Fruit fly (Drosophila melanogaster) whole organism, embryonic: ENCODE measurements around the gene galla-2.

ENCODE experiments used
- CG10267 ChIP-seq: fragments of 200-800 bp; sonication (Bioruptor generic); optimal IDR thresholded peaks from 2 replicates; lab custom pipeline; 2018; ENCODE audit warnings: missing biosample characterization, mild to moderate bottlenecking, missing genetic modification characterization, moderate library complexity
- CG10979 ChIP-seq: fragments of 200-800 bp; sonication (Bioruptor generic); optimal IDR thresholded peaks from 2 replicates; lab custom pipeline; 2018; ENCODE audit warnings: missing biosample characterization, mild to moderate bottlenecking, missing genetic modification characterization, moderate library complexity
- CG13424 ChIP-seq: fragments of 200-800 bp; sonication (Bioruptor generic); optimal IDR thresholded peaks from 2 replicates; lab custom pipeline; 2019; ENCODE audit warnings: missing biosample characterization, mild to moderate bottlenecking, missing genetic modification characterization, moderate library complexity
- CG13894 ChIP-seq: fragments of 200-800 bp; sonication (Bioruptor generic); optimal IDR thresholded peaks from 3 replicates; lab custom pipeline; 2018; ENCODE audit warnings: missing biosample characterization, mild to moderate bottlenecking, missing genetic modification characterization, moderate library complexity
- CG1529 ChIP-seq: fragments of 200-800 bp; sonication (Bioruptor generic); optimal IDR thresholded peaks from 3 replicates; lab custom pipeline; 2018; ENCODE audit warnings: missing biosample characterization, missing genetic modification characterization
- CG17361 ChIP-seq: fragments of 200-800 bp; sonication (Bioruptor generic); IDR thresholded peaks from 3 replicates; pipeline ENCODE4 v1.3.6; 2022; ENCODE audit warnings: missing biosample characterization, missing genetic modification characterization
- CG17612 ChIP-seq: fragments of 200-800 bp; sonication (Bioruptor generic); IDR thresholded peaks from 2 replicates; pipeline ENCODE4 v1.3.6; 2022; ENCODE audit warnings: missing biosample characterization, missing genetic modification characterization
- CG18262 ChIP-seq: fragments of 200-800 bp; optimal IDR thresholded peaks from 3 replicates; lab custom pipeline; 2019; ENCODE audit warnings: missing biosample characterization, mild to moderate bottlenecking, missing genetic modification characterization, moderate library complexity
- CG2120 ChIP-seq: fragments of 200-800 bp; sonication (Bioruptor generic); optimal IDR thresholded peaks from 3 replicates; lab custom pipeline; 2016; ENCODE audit warnings: missing biosample characterization, missing genetic modification characterization
- CG2202 ChIP-seq: fragments of 200-800 bp; sonication (Bioruptor generic); optimal IDR thresholded peaks from 2 replicates; lab custom pipeline; 2018; ENCODE audit warnings: missing biosample characterization, mild to moderate bottlenecking, missing genetic modification characterization
- CG2678 ChIP-seq: fragments of 200-800 bp; sonication (Bioruptor generic); optimal IDR thresholded peaks from 3 replicates; lab custom pipeline; 2019; ENCODE audit warnings: missing biosample characterization, mild to moderate bottlenecking, missing genetic modification characterization, moderate library complexity
- CG30020 ChIP-seq: fragments of 200-800 bp; optimal IDR thresholded peaks from 2 replicates; lab custom pipeline; 2019; ENCODE audit warnings: missing biosample characterization, mild to moderate bottlenecking, missing genetic modification characterization, moderate library complexity
- CG32767 ChIP-seq: fragments of 200-800 bp; sonication (Bioruptor generic); IDR thresholded peaks from 2 replicates; pipeline ENCODE4 v1.3.6; 2022; ENCODE audit warnings: missing biosample characterization, missing genetic modification characterization
- CG3726 ChIP-seq: fragments of 200-800 bp; sonication (Bioruptor generic); IDR thresholded peaks from 3 replicates; pipeline ENCODE4, ENCODE4 v1.3.6; 2022; ENCODE audit warnings: missing biosample characterization, missing genetic modification characterization
- CG5953 ChIP-seq: fragments of 200-800 bp; sonication (Bioruptor generic); IDR thresholded peaks from 2 replicates; pipeline ENCODE4 v1.3.6; 2022; ENCODE audit warnings: missing biosample characterization, missing genetic modification characterization
- CG6813 ChIP-seq: fragments of 200-800 bp; sonication (Bioruptor generic); optimal IDR thresholded peaks from 2 replicates; lab custom pipeline; 2017; ENCODE audit warnings: missing biosample characterization, missing genetic modification characterization, mild to moderate bottlenecking, moderate library complexity, missing genetic modification reagents
- CG7556 ChIP-seq: fragments of 200-800 bp; sonication (Bioruptor generic); optimal IDR thresholded peaks from 2 replicates; lab custom pipeline; 2017; ENCODE audit warnings: missing biosample characterization, mild to moderate bottlenecking, missing genetic modification characterization
- CG8765 ChIP-seq: fragments of 200-800 bp; sonication (Bioruptor generic); IDR thresholded peaks from 2 replicates; pipeline ENCODE4 v1.3.6; 2022; ENCODE audit warnings: missing biosample characterization, missing genetic modification characterization
- CG8944 ChIP-seq: fragments of 200-800 bp; sonication (Bioruptor generic); optimal IDR thresholded peaks from 3 replicates; lab custom pipeline; 2016; ENCODE audit warnings: missing biosample characterization, missing genetic modification characterization
- CG9876 ChIP-seq: fragments of 200-800 bp; sonication (Bioruptor generic); optimal IDR thresholded peaks from 2 replicates; lab custom pipeline; 2016; ENCODE audit warnings: missing biosample characterization, missing genetic modification characterization
- CrebB ChIP-seq: fragments of 200-800 bp; sonication (Bioruptor generic); optimal IDR thresholded peaks from 3 replicates; lab custom pipeline; 2018; ENCODE audit warnings: missing biosample characterization, mild to moderate bottlenecking, missing genetic modification characterization
- Doc3 ChIP-seq: fragments of 200-800 bp; sonication (Bioruptor generic); IDR thresholded peaks from 3 replicates; pipeline ENCODE4 v1.3.6; 2022; ENCODE audit warnings: missing biosample characterization, missing genetic modification characterization; ENCODE audit not compliant: partially characterized antibody
- Elba2 ChIP-seq: fragments of 200-800 bp; sonication (Bioruptor generic); optimal IDR thresholded peaks from 3 replicates; lab custom pipeline; 2016; ENCODE audit warnings: missing biosample characterization, missing genetic modification characterization
- Hr78 ChIP-seq, 2 experiments: fragments of 200-800 bp in 1 of 2; fragments of >200 bp in 1 of 2; sonication (Bioruptor generic) in 1 of 2; optimal IDR thresholded peaks; 2 replicates each; lab custom pipeline; 2017 to 2019; ENCODE audit warnings: missing biosample characterization in 2 of 2, missing genetic modification characterization in 2 of 2, mild to moderate bottlenecking in 1 of 2, moderate library complexity in 1 of 2
- Jarid2 ChIP-seq: fragments of 200-800 bp; sonication (Bioruptor generic); optimal IDR thresholded peaks from 3 replicates; lab custom pipeline; 2017; ENCODE audit warnings: mild to moderate bottlenecking, missing biosample characterization, missing genetic modification reagents, missing genetic modification characterization
- Lpt ChIP-seq: fragments of >200 bp; optimal IDR thresholded peaks from 2 replicates; lab custom pipeline; 2018; ENCODE audit warnings: missing biosample characterization, missing genetic modification characterization
- MBD-R2 ChIP-seq: fragments of 200-800 bp; sonication (Bioruptor generic); IDR thresholded peaks from 2 replicates; pipeline ENCODE4 v1.3.6; 2022; ENCODE audit warnings: missing biosample characterization, missing genetic modification characterization
- MTF-1 ChIP-seq: fragments of 200-800 bp; sonication (Bioruptor generic); optimal IDR thresholded peaks from 2 replicates; lab custom pipeline; 2018; ENCODE audit warnings: missing biosample characterization, mild to moderate bottlenecking, missing genetic modification characterization, borderline replicate concordance
- NC2α ChIP-seq: fragments of 200-800 bp; sonication (Bioruptor generic); optimal IDR thresholded peaks from 2 replicates; lab custom pipeline; 2016; ENCODE audit warnings: missing biosample characterization, missing genetic modification characterization
- NC2β ChIP-seq: fragments of 200-800 bp; sonication (Bioruptor generic); optimal IDR thresholded peaks from 2 replicates; lab custom pipeline; 2016; ENCODE audit warnings: missing biosample characterization, missing genetic modification characterization
- Nf-YA ChIP-seq: fragments of 200-800 bp; sonication (Bioruptor generic); IDR thresholded peaks from 2 replicates; pipeline ENCODE4 v1.3.6; 2022; ENCODE audit warnings: missing biosample characterization, missing genetic modification characterization
- Rfx ChIP-seq: fragments of 200-800 bp; sonication (Bioruptor generic); IDR thresholded peaks from 2 replicates; pipeline ENCODE4 v1.3.6; 2022; ENCODE audit warnings: missing biosample characterization, missing genetic modification characterization
- Sry-β ChIP-seq: fragments of 200-800 bp; sonication (Bioruptor generic); optimal IDR thresholded peaks from 2 replicates; lab custom pipeline; 2018; ENCODE audit warnings: missing biosample characterization, mild to moderate bottlenecking, missing genetic modification characterization, moderate library complexity
- cato ChIP-seq: fragments of 200-800 bp; sonication (Bioruptor generic); optimal IDR thresholded peaks from 2 replicates; lab custom pipeline; 2016; ENCODE audit warnings: missing biosample characterization, missing genetic modification characterization, borderline replicate concordance
- chif ChIP-seq, 2 experiments: fragments of 200-800 bp; sonication (Bioruptor generic); optimal IDR thresholded peaks; 3 replicates each; lab custom pipeline; 2016; ENCODE audit warnings: missing biosample characterization in 2 of 2, missing genetic modification characterization in 2 of 2
- en ChIP-seq: fragments of 200-800 bp; sonication (Bioruptor generic); optimal IDR thresholded peaks from 2 replicates; lab custom pipeline; 2016; ENCODE audit warnings: missing biosample characterization, missing genetic modification characterization
- exex ChIP-seq: fragments of 200-800 bp; sonication (Bioruptor generic); optimal IDR thresholded peaks from 4 replicates; lab custom pipeline; 2018; ENCODE audit warnings: missing biosample characterization, mild to moderate bottlenecking, missing genetic modification characterization, moderate library complexity
- fd3F ChIP-seq: fragments of 200-800 bp; sonication (Bioruptor generic); optimal IDR thresholded peaks from 2 replicates; lab custom pipeline; 2018; ENCODE audit warnings: missing biosample characterization, mild to moderate bottlenecking, missing genetic modification characterization, moderate library complexity
- fd64A ChIP-seq: fragments of 200-800 bp; sonication (Bioruptor generic); optimal IDR thresholded peaks from 3 replicates; lab custom pipeline; 2018; ENCODE audit warnings: missing biosample characterization, mild to moderate bottlenecking, missing genetic modification characterization
- hkb ChIP-seq, 2 experiments: fragments of 200-800 bp in 1 of 2; fragments of >200 bp in 1 of 2; sonication (Bioruptor generic) in 1 of 2; IDR thresholded peaks in 1 of 2; optimal IDR thresholded peaks in 1 of 2; 2 replicates each; pipeline versions ENCODE4 v1.3.6 to Lab custom; 2017 to 2022; ENCODE audit warnings: missing biosample characterization in 1 of 2, missing genetic modification characterization in 1 of 2
- jigr1 ChIP-seq: fragments of 200-800 bp; sonication (Bioruptor generic); IDR thresholded peaks from 3 replicates; pipeline ENCODE4 v1.3.6; 2022; ENCODE audit warnings: missing biosample characterization, missing genetic modification characterization
- luna ChIP-seq: fragments of 200-800 bp; sonication (Bioruptor generic); optimal IDR thresholded peaks from 2 replicates; lab custom pipeline; 2016; ENCODE audit warnings: missing biosample characterization, missing genetic modification characterization
- mirr ChIP-seq: fragments of 200-800 bp; sonication (Bioruptor generic); optimal IDR thresholded peaks from 3 replicates; lab custom pipeline; 2018; ENCODE audit warnings: missing biosample characterization, mild to moderate bottlenecking, missing genetic modification characterization
- nau ChIP-seq: fragments of 200-800 bp; sonication (Bioruptor generic); optimal IDR thresholded peaks from 3 replicates; lab custom pipeline; 2017; ENCODE audit warnings: missing biosample characterization, mild to moderate bottlenecking, missing genetic modification characterization, missing genetic modification reagents
- odd ChIP-seq: fragments of 200-800 bp; sonication (Bioruptor generic); optimal IDR thresholded peaks from 2 replicates; lab custom pipeline; 2017; ENCODE audit warnings: missing biosample characterization, mild to moderate bottlenecking, missing genetic modification characterization
- p53 ChIP-seq: fragments of 200-800 bp; sonication (Bioruptor generic); optimal IDR thresholded peaks from 2 replicates; lab custom pipeline; 2016; ENCODE audit warnings: missing biosample characterization, missing genetic modification characterization
- phol ChIP-seq: fragments of 200-800 bp; sonication (Bioruptor generic); optimal IDR thresholded peaks from 3 replicates; lab custom pipeline; 2018; ENCODE audit warnings: missing biosample characterization, mild to moderate bottlenecking, missing genetic modification characterization, moderate library complexity
- schlank ChIP-seq: fragments of 200-800 bp; sonication (Bioruptor generic); optimal IDR thresholded peaks from 2 replicates; lab custom pipeline; 2018; ENCODE audit warnings: missing biosample characterization, mild to moderate bottlenecking, missing genetic modification characterization
- seq ChIP-seq: fragments of 200-800 bp; sonication (Bioruptor generic); IDR thresholded peaks from 2 replicates; pipeline ENCODE4 v1.3.6; 2022; ENCODE audit warnings: missing biosample characterization, missing genetic modification characterization
- sima ChIP-seq: fragments of 200-800 bp; sonication (Bioruptor generic); optimal IDR thresholded peaks from 2 replicates; lab custom pipeline; 2016; ENCODE audit warnings: missing biosample characterization, missing genetic modification characterization
- sug ChIP-seq: fragments of 200-800 bp; optimal IDR thresholded peaks from 2 replicates; lab custom pipeline; 2019; ENCODE audit warnings: missing biosample characterization, mild to moderate bottlenecking, missing genetic modification characterization, moderate library complexity

galla-2 gene

DNA sequence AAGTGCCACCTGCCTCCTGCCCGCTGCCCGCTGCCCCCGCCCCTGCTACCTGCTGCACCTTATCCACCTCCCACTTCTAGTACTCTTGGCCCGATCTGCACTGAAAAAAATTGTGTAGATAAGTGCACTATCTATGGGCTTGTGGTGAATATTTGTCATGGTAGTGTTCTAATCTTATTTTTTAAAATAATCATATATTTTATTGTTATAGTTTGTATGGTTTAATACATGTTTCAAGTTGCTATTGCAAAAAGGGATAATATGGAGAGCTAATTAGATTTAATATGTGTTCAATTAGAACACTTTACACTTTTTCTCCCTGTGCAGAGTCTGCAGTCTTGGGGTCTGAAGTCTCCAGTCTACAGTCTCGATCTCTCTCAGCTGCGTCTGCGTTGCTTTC lies 48.7 kb downstream of the galla-2 start:
- TF ChIP-seq CG9876 (GFP tag; lab: Kevin White, UChicago), result no peak
- no peak for TF ChIP-seq MTF-1 (GFP tag; lab: Kevin White, UChicago)
- TF ChIP-seq jigr1 (GFP tag; lab: Robert Waterston, UW), result no peak; the same call in 2 of the 3 replicates
- TF ChIP-seq CG8944 (GFP tag; lab: Kevin White, UChicago), result no peak
- no peak for TF ChIP-seq Elba2
- TF ChIP-seq CG17612, result no peak
- TF ChIP-seq CG17361 (GFP tag; lab: Robert Waterston, UW), result peak; percentile 59; the same call in 1 of the 3 replicates
- no peak for TF ChIP-seq sima (GFP tag; lab: Kevin White, UChicago)
- TF ChIP-seq Lpt (GFP tag; lab: Kevin White, UChicago), result no peak
- no peak for TF ChIP-seq CG13894
- TF ChIP-seq CG10979 (tag; lab: Kevin White, UChicago), result peak; percentile 73
- no peak for TF ChIP-seq fd3F
- peak; percentile 51 for TF ChIP-seq CG13424
- TF ChIP-seq p53 (GFP tag; lab: Kevin White, UChicago), result no peak
- no peak for TF ChIP-seq cato (GFP tag; lab: Kevin White, UChicago)
- TF ChIP-seq CG3726 (GFP tag; lab: Robert Waterston, UW), result no peak
- TF ChIP-seq CG1529 (GFP tag; lab: Kevin White, UChicago), result no peak
- TF ChIP-seq sug (tag; lab: Kevin White, UChicago), result no peak
- TF ChIP-seq Doc3 (GFP tag; lab: Robert Waterston, UW), result no peak
- TF ChIP-seq CrebB (tag; lab: Kevin White, UChicago), result no peak
- no peak for TF ChIP-seq seq (GFP tag; lab: Robert Waterston, UW)
- TF ChIP-seq CG10267 (tag; lab: Kevin White, UChicago), result peak; percentile 43
- TF ChIP-seq phol (tag; lab: Kevin White, UChicago), result peak; percentile 66
- no peak for TF ChIP-seq MBD-R2 (GFP tag; lab: Robert Waterston, UW)
- no peak for TF ChIP-seq fd64A (GFP tag; lab: Kevin White, UChicago)
- TF ChIP-seq CG5953, result no peak
- TF ChIP-seq Hr78 (GFP tag; optimal IDR thresholded peaks at IDR 0.05; lab: Kevin White, UChicago), result peak in 1 of 2 experiments; percentile 1
- no peak for TF ChIP-seq Rfx (GFP tag; lab: Robert Waterston, UW)
- TF ChIP-seq schlank (tag; lab: Kevin White, UChicago), result no peak
- no peak for TF ChIP-seq hkb (optimal IDR thresholded peaks at IDR 0.05; lab: Kevin White, UChicago)
- no peak for TF ChIP-seq hkb (GFP tag; IDR thresholded peaks at IDR 0.05; lab: Robert Waterston, UW)
- no peak for TF ChIP-seq CG6813 (GFP tag; lab: Kevin White, UChicago)
- TF ChIP-seq odd (GFP tag; lab: Kevin White, UChicago), result no peak
- no peak for TF ChIP-seq CG30020 (tag; lab: Kevin White, UChicago)
- TF ChIP-seq CG32767, result no peak
- no peak for TF ChIP-seq exex (tag; lab: Kevin White, UChicago)
- TF ChIP-seq Sry-β (GFP tag; lab: Kevin White, UChicago), result no peak
- no peak for TF ChIP-seq CG2202 (tag; lab: Kevin White, UChicago)
- TF ChIP-seq CG8765 (GFP tag; lab: Robert Waterston, UW), result no peak
- TF ChIP-seq CG2678, result peak; percentile 58
- TF ChIP-seq chif (GFP tag; optimal IDR thresholded peaks at IDR 0.05; lab: Kevin White, UChicago), result no peak
- peak; percentile 1 for TF ChIP-seq nau (GFP tag; lab: Kevin White, UChicago)
- peak; percentile 39 for TF ChIP-seq CG7556 (GFP tag; lab: Kevin White, UChicago)
- no peak for TF ChIP-seq luna (GFP tag; lab: Kevin White, UChicago)
- TF ChIP-seq mirr (GFP tag; lab: Kevin White, UChicago), result no peak
- no peak for TF ChIP-seq en
- no peak for TF ChIP-seq CG2120
- TF ChIP-seq Nf-YA (GFP tag; lab: Robert Waterston, UW), result no peak
- no peak for TF ChIP-seq NC2β (GFP tag; lab: Kevin White, UChicago)
- no peak for TF ChIP-seq Jarid2 (GFP tag; lab: Kevin White, UChicago)
- peak; percentile 71 for TF ChIP-seq CG18262 (tag; lab: Kevin White, UChicago)
- no peak for TF ChIP-seq NC2α (GFP tag; lab: Kevin White, UChicago)
